Fruit fly (Drosophila melanogaster): ENCODE measurements around the gene CG45544.

Gene CG45544

dm6 chr3R:29297080-29297479 lies 40.8 kb downstream of the CG45544 start, which contains the start of gene CG14506:
Gene CG14506 (minus strand): TSS chr3R:29297180.
- TF ChIP-seq Vsx2 (GFP tag; optimal IDR thresholded peaks at IDR 0.05; ENCODE audit: partially characterized antibody): no peak
- no peak for TF ChIP-seq fru (GFP tag; optimal IDR thresholded peaks at IDR 0.05)
- TF ChIP-seq Rel (GFP tag; optimal IDR thresholded peaks at IDR 0.05): no peak
- no peak for TF ChIP-seq Rel (tag; optimal IDR thresholded peaks at IDR 0.05)
- no peak for TF ChIP-seq foxo (GFP tag; optimal IDR thresholded peaks at IDR 0.05)
- TF ChIP-seq usp (GFP tag; optimal IDR thresholded peaks at IDR 0.05): no peak
- TF ChIP-seq GATAd (GFP tag; optimal IDR thresholded peaks at IDR 0.05): no peak
- TF ChIP-seq N (GFP tag; optimal IDR thresholded peaks at IDR 0.05): no peak
- TF ChIP-seq tai (GFP tag; optimal IDR thresholded peaks at IDR 0.05): no peak
- no peak for TF ChIP-seq CG9705 (GFP tag; optimal IDR thresholded peaks at IDR 0.05)
- no peak for TF ChIP-seq dl (GFP tag; optimal IDR thresholded peaks at IDR 0.05; ENCODE audit: insufficient read depth in 1 of 2, partially characterized antibody in 2 of 2)
- TF ChIP-seq Dfd (GFP tag; optimal IDR thresholded peaks at IDR 0.05): no peak
- no peak for TF ChIP-seq Hr83 (GFP tag; optimal IDR thresholded peaks at IDR 0.05; ENCODE audit: poor library complexity, severe bottlenecking)
- no peak for TF ChIP-seq pan (optimal IDR thresholded peaks at IDR 0.05)
- no peak for TF ChIP-seq br (GFP tag; optimal IDR thresholded peaks at IDR 0.05)
- TF ChIP-seq lola (GFP tag; optimal IDR thresholded peaks at IDR 0.05): no peak
- no peak for TF ChIP-seq psq (GFP tag; optimal IDR thresholded peaks at IDR 0.05)
- TF ChIP-seq Jra (GFP tag; optimal IDR thresholded peaks at IDR 0.05): no peak
- no peak for TF ChIP-seq Hnf4 (GFP tag; optimal IDR thresholded peaks at IDR 0.05)
- TF ChIP-seq Myc (optimal IDR thresholded peaks at IDR 0.05): no peak
- no peak for TF ChIP-seq Dif (GFP tag; optimal IDR thresholded peaks at IDR 0.05; ENCODE audit: partially characterized antibody)

DNA sequence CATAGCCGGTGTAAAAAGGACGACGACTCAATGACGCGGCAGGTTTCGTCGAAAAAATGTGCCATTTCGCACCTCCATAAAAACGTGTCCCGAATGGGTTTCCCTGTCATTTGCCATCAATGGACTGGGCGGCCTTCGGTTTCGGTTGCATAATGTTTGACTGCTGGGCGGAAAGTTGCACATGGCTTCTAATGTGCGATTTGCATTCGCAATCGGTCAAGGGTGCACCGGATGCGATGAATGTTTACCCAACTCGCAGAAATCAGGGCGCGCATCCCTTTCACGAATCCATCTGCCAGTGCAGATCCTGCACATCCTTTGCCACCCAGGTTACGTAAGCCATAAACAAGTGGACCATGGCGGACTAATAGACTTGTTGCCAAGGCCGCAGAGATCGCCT lies 41.5 kb downstream of the CG45544 start:
- no peak for TF ChIP-seq psq (GFP tag; optimal IDR thresholded peaks at IDR 0.05)
- no peak for TF ChIP-seq Myc (optimal IDR thresholded peaks at IDR 0.05)
- TF ChIP-seq CrebA (GFP tag; optimal IDR thresholded peaks at IDR 0.05; ENCODE audit: borderline replicate concordance): no peak
- no peak for TF ChIP-seq CG9705 (GFP tag; optimal IDR thresholded peaks at IDR 0.05)
- TF ChIP-seq fru (GFP tag; optimal IDR thresholded peaks at IDR 0.05): no peak
- TF ChIP-seq Hr78 (GFP tag; optimal IDR thresholded peaks at IDR 0.05): no peak
- no peak for TF ChIP-seq OdsH (GFP tag; optimal IDR thresholded peaks at IDR 0.05)
- TF ChIP-seq dmrt93B (GFP tag; optimal IDR thresholded peaks at IDR 0.05): no peak
- no peak for TF ChIP-seq Abd-B (GFP tag; optimal IDR thresholded peaks at IDR 0.05)

dm6 chr3R:29299758-29300437 lies 43.6 kb downstream of the CG45544 start:
- no peak for TF ChIP-seq Hnf4 (GFP tag; optimal IDR thresholded peaks at IDR 0.05)
- no peak for TF ChIP-seq br (GFP tag; optimal IDR thresholded peaks at IDR 0.05)
- no peak for TF ChIP-seq fru (GFP tag; optimal IDR thresholded peaks at IDR 0.05)
- no peak for TF ChIP-seq lola (GFP tag; optimal IDR thresholded peaks at IDR 0.05)
- no peak for TF ChIP-seq Rel (GFP tag; optimal IDR thresholded peaks at IDR 0.05)
- no peak for TF ChIP-seq Rel (tag; optimal IDR thresholded peaks at IDR 0.05)
- TF ChIP-seq Vsx2 (GFP tag; optimal IDR thresholded peaks at IDR 0.05; ENCODE audit: partially characterized antibody): no peak
- TF ChIP-seq psq (GFP tag; optimal IDR thresholded peaks at IDR 0.05): no peak
- TF ChIP-seq ey (GFP tag; optimal IDR thresholded peaks at IDR 0.05): no peak
- TF ChIP-seq sv (GFP tag; optimal IDR thresholded peaks at IDR 0.05): no peak
- no peak for TF ChIP-seq dl (GFP tag; optimal IDR thresholded peaks at IDR 0.05; ENCODE audit: insufficient read depth in 1 of 2, partially characterized antibody in 2 of 2)
- TF ChIP-seq Mio (GFP tag; optimal IDR thresholded peaks at IDR 0.05): no peak
- TF ChIP-seq Jra (GFP tag; optimal IDR thresholded peaks at IDR 0.05): no peak
- TF ChIP-seq CG9705 (GFP tag; optimal IDR thresholded peaks at IDR 0.05): no peak
- no peak for TF ChIP-seq HLH106 (tag; optimal IDR thresholded peaks at IDR 0.05)

DNA sequence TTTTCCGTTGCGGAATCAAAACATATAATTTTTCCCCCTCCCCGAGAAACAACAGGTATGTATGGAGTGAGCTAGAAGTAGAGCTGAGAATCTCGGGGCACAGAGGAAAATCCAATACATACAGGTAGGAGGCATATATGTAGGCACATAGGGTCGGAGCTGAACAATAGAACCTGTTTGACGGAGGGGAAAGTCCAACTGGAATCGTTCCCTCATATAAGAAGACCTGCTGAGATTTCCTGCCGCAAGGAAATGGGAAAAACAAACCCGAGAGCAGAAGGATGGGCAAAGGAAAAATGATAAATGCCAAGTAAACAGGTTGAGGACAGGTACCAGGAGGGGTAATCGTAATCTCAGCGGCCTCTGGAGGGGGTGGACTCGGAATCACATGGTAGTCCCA lies 47.8 kb downstream of the CG45544 start:
- TF ChIP-seq OdsH (GFP tag; optimal IDR thresholded peaks at IDR 0.05): no peak
- no peak for TF ChIP-seq fru (GFP tag; optimal IDR thresholded peaks at IDR 0.05)
- TF ChIP-seq usp (GFP tag; optimal IDR thresholded peaks at IDR 0.05): no peak
- TF ChIP-seq Dfd (GFP tag; optimal IDR thresholded peaks at IDR 0.05): no peak
- TF ChIP-seq Jra (GFP tag; optimal IDR thresholded peaks at IDR 0.05): no peak
- no peak for TF ChIP-seq foxo (GFP tag; optimal IDR thresholded peaks at IDR 0.05)
- no peak for TF ChIP-seq dmrt93B (GFP tag; optimal IDR thresholded peaks at IDR 0.05)
- TF ChIP-seq Myc (optimal IDR thresholded peaks at IDR 0.05): no peak
- TF ChIP-seq jim (GFP tag; optimal IDR thresholded peaks at IDR 0.05): no peak
- no peak for TF ChIP-seq N (GFP tag; optimal IDR thresholded peaks at IDR 0.05)
- TF ChIP-seq lola (GFP tag; optimal IDR thresholded peaks at IDR 0.05): no peak
- no peak for TF ChIP-seq CrebA (GFP tag; optimal IDR thresholded peaks at IDR 0.05; ENCODE audit: borderline replicate concordance)

Measured in whole organism, wandering third instar larva.